Worm (Caenorhabditis elegans) whole organism, L2 larva: ENCODE measurements around the gene F36H5.14.

ENCODE experiments used
- C34F6.9 ChIP-seq: fragments of 150-350 bp; optimal IDR thresholded peaks from 2 replicates; lab custom pipeline; 2014; ENCODE audit warnings: missing biosample characterization, missing genetic modification characterization
- F13H6.1 ChIP-seq: sonication (generic microtip); optimal IDR thresholded peaks from 2 replicates; lab custom pipeline; 2016; ENCODE audit warnings: missing genetic modification characterization, missing compliant biosample characterization
- R02D3.7 ChIP-seq: fragments of 150-350 bp; optimal IDR thresholded peaks from 2 replicates; lab custom pipeline; 2014; ENCODE audit warnings: missing biosample characterization, missing genetic modification characterization
- Y55F3AM.14 ChIP-seq: fragments of 200-800 bp; sonication (Bioruptor generic); optimal IDR thresholded peaks from 2 replicates; lab custom pipeline; 2018; ENCODE audit warnings: mild to moderate bottlenecking, missing genetic modification characterization, missing compliant biosample characterization
- aly-2 ChIP-seq: fragments of 150-350 bp; optimal IDR thresholded peaks from 2 replicates; lab custom pipeline; 2014; ENCODE audit warnings: missing biosample characterization, missing genetic modification characterization
- blmp-1 ChIP-seq: sonication (generic microtip); optimal IDR thresholded peaks from 2 replicates; lab custom pipeline; 2017; ENCODE audit warnings: missing genetic modification characterization, mild to moderate bottlenecking, missing compliant biosample characterization, antibody characterized with exemption, moderate library complexity; ENCODE audit not compliant: insufficient read depth
- crh-2 ChIP-seq: sonication (generic microtip); optimal IDR thresholded peaks from 2 replicates; lab custom pipeline; 2017; ENCODE audit warnings: missing biosample characterization, missing genetic modification characterization
- dmd-4 ChIP-seq: sonication (generic microtip); optimal IDR thresholded peaks from 2 replicates; lab custom pipeline; 2017; ENCODE audit warnings: missing biosample characterization, missing genetic modification characterization
- egl-27 ChIP-seq: sonication (generic microtip); optimal IDR thresholded peaks from 3 replicates; lab custom pipeline; 2017; ENCODE audit warnings: missing biosample characterization, missing genetic modification reagents, missing genetic modification characterization
- elt-1 ChIP-seq: fragments of 150-350 bp; optimal IDR thresholded peaks from 2 replicates; lab custom pipeline; 2014; ENCODE audit warnings: missing biosample characterization, missing genetic modification characterization
- elt-3 ChIP-seq: sonication (generic microtip); optimal IDR thresholded peaks from 2 replicates; lab custom pipeline; 2017; ENCODE audit warnings: missing biosample characterization, missing genetic modification characterization
- fos-1 ChIP-seq: fragments of 150-350 bp; optimal IDR thresholded peaks from 2 replicates; lab custom pipeline; 2014; ENCODE audit warnings: missing biosample characterization, missing genetic modification characterization
- gmeb-1 ChIP-seq: fragments of 150-350 bp; optimal IDR thresholded peaks from 2 replicates; lab custom pipeline; 2014; ENCODE audit warnings: missing biosample characterization, missing genetic modification characterization
- lin-11 ChIP-seq: fragments of 150-350 bp; sonication (generic microtip); optimal IDR thresholded peaks from 2 replicates; lab custom pipeline; 2014; ENCODE audit warnings: missing biosample characterization, missing genetic modification characterization, inconsistent platforms, mixed read lengths
- lin-13 ChIP-seq: fragments of 150-350 bp; optimal IDR thresholded peaks from 2 replicates; lab custom pipeline; 2014; ENCODE audit warnings: missing biosample characterization, missing genetic modification reagents, missing genetic modification characterization
- lin-39 ChIP-seq: fragments of 150-350 bp; optimal IDR thresholded peaks from 2 replicates; lab custom pipeline; 2014; ENCODE audit warnings: missing biosample characterization, missing genetic modification reagents, missing genetic modification characterization
- lsy-2 ChIP-seq, 2 experiments: fragments of 150-350 bp in 1 of 2; sonication (generic microtip) in 1 of 2; optimal IDR thresholded peaks; 2 replicates each; lab custom pipeline; 2014 to 2017; ENCODE audit warnings: missing biosample characterization in 2 of 2, missing genetic modification characterization in 2 of 2
- mab-5 ChIP-seq: fragments of 150-350 bp; optimal IDR thresholded peaks from 2 replicates; lab custom pipeline; 2014; ENCODE audit warnings: missing biosample characterization, missing genetic modification characterization
- nhr-11 ChIP-seq: fragments of 150-350 bp; optimal IDR thresholded peaks from 2 replicates; lab custom pipeline; 2014; ENCODE audit warnings: missing biosample characterization, missing genetic modification characterization
- nhr-129 ChIP-seq: fragments of 150-350 bp; optimal IDR thresholded peaks from 2 replicates; lab custom pipeline; 2014; ENCODE audit warnings: missing biosample characterization, missing genetic modification characterization
- nhr-21 ChIP-seq: fragments of 150-350 bp; optimal IDR thresholded peaks from 2 replicates; lab custom pipeline; 2014; ENCODE audit warnings: missing biosample characterization, missing genetic modification characterization
- nhr-237 ChIP-seq: fragments of 150-350 bp; optimal IDR thresholded peaks from 2 replicates; lab custom pipeline; 2014; ENCODE audit warnings: missing biosample characterization, missing genetic modification characterization
- nhr-6 ChIP-seq: fragments of 150-350 bp; optimal IDR thresholded peaks from 2 replicates; lab custom pipeline; 2014; ENCODE audit warnings: missing biosample characterization, missing genetic modification characterization
- nhr-77 ChIP-seq: fragments of 150-350 bp; optimal IDR thresholded peaks from 2 replicates; lab custom pipeline; 2014; ENCODE audit warnings: missing biosample characterization, missing genetic modification characterization
- peb-1 ChIP-seq: fragments of 150-350 bp; optimal IDR thresholded peaks from 2 replicates; lab custom pipeline; 2014; ENCODE audit warnings: missing biosample characterization, missing genetic modification characterization
- skn-1 ChIP-seq: sonication (generic microtip); optimal IDR thresholded peaks from 2 replicates; lab custom pipeline; 2017; ENCODE audit warnings: missing biosample characterization, missing genetic modification characterization
- sma-9 ChIP-seq, 2 experiments: fragments of 150-350 bp in 1 of 2; sonication (generic microtip) in 1 of 2; optimal IDR thresholded peaks; 2 replicates each; lab custom pipeline; 2014 to 2016; ENCODE audit warnings: missing genetic modification characterization in 2 of 2, mild to moderate bottlenecking in 1 of 2, missing biosample characterization in 1 of 2, missing compliant biosample characterization in 1 of 2, missing genetic modification reagents in 1 of 2, moderate library complexity in 1 of 2
- snpc-4 ChIP-seq: fragments of 150-350 bp; optimal IDR thresholded peaks from 2 replicates; lab custom pipeline; 2014; ENCODE audit warnings: missing biosample characterization, missing genetic modification characterization
- unc-39 ChIP-seq: fragments of 150-350 bp; optimal IDR thresholded peaks from 2 replicates; lab custom pipeline; 2014; ENCODE audit warnings: missing biosample characterization, missing genetic modification characterization
- unc-55 ChIP-seq: fragments of 150-350 bp; sonication (generic microtip); optimal IDR thresholded peaks from 3 replicates; lab custom pipeline; 2014; ENCODE audit warnings: missing biosample characterization, missing genetic modification reagents, missing genetic modification characterization
- unc-62 ChIP-seq: fragments of 150-350 bp; optimal IDR thresholded peaks from 2 replicates; lab custom pipeline; 2014; ENCODE audit warnings: missing biosample characterization, missing genetic modification reagents, missing genetic modification characterization
- zag-1 ChIP-seq: fragments of 150-350 bp; optimal IDR thresholded peaks from 2 replicates; lab custom pipeline; 2014; ENCODE audit warnings: missing biosample characterization, missing genetic modification characterization
- ztf-11 ChIP-seq: sonication (generic microtip); optimal IDR thresholded peaks from 2 replicates; lab custom pipeline; 2017; ENCODE audit warnings: missing biosample characterization, missing genetic modification characterization
- ztf-4 ChIP-seq: fragments of 150-350 bp; optimal IDR thresholded peaks from 2 replicates; lab custom pipeline; 2014; ENCODE audit warnings: missing biosample characterization, missing genetic modification characterization

Gene F36H5.14

ce11 chrII:1808217-1808616 lies 32.9 kb downstream of the F36H5.14 start, which contains the start of gene C08F1.8:
Gene C08F1.8 (minus strand): TSS chrII:1808317.
- TF ChIP-seq nhr-6 (no peak), lsy-2 (tag; optimal IDR thresholded peaks at IDR 0.05; lab: Kevin White, UChicago) (no peak), dmd-4 (tag; lab: Kevin White, UChicago) (no peak), unc-55 (GFP tag; lab: Kevin White, UChicago) (peak; percentile 8)

ce11 chrII:1816053-1816452 lies 40.7 kb downstream of the F36H5.14 start:
- TF ChIP-seq blmp-1 (tag; lab: Kevin White, UChicago) (no peak), nhr-6 (no peak), nhr-77 (tag; lab: Kevin White, UChicago) (no peak), lin-39 (tag; lab: Kevin White, UChicago) (no peak), unc-39 (tag; lab: Kevin White, UChicago) (no peak), elt-3 (tag; lab: Kevin White, UChicago) (no peak), ztf-11 (no peak), C34F6.9 (tag; lab: Kevin White, UChicago) (no peak), dmd-4 (tag; lab: Kevin White, UChicago) (no peak), R02D3.7 (tag; lab: Kevin White, UChicago) (no peak), skn-1 (tag; lab: Kevin White, UChicago) (no peak)

- TF ChIP-seq elt-3 (tag; lab: Kevin White, UChicago) (no peak), gmeb-1 (tag; lab: Kevin White, UChicago) (no peak), peb-1 (tag; lab: Kevin White, UChicago) (no peak), nhr-129 (no peak), fos-1 (tag; lab: Kevin White, UChicago) (no peak), nhr-11 (tag; lab: Kevin White, UChicago) (no peak), lin-13 (GFP tag; lab: Kevin White, UChicago) (no peak)
Observed at ce11 chrII:1818300-1818699, 43.0 kb downstream of the F36H5.14 start, which contains the start of gene fbxb-10. Gene fbxb-10 (minus strand): TSS chrII:1818400.

- no peak for TF ChIP-seq unc-62
- TF ChIP-seq aly-2 (tag; lab: Kevin White, UChicago), result no peak
- no peak for TF ChIP-seq ztf-4 (tag; lab: Kevin White, UChicago)
- TF ChIP-seq elt-3 (tag; lab: Kevin White, UChicago), result no peak
- TF ChIP-seq lin-39 (tag; lab: Kevin White, UChicago), result no peak
- peak; percentile 75 for TF ChIP-seq gmeb-1 (tag; lab: Kevin White, UChicago)
- TF ChIP-seq unc-39 (tag; lab: Kevin White, UChicago), result no peak
- peak; percentile 29 for TF ChIP-seq nhr-21 (tag; lab: Kevin White, UChicago)
- TF ChIP-seq elt-1 (tag; lab: Kevin White, UChicago), result no peak
- peak; percentile 71 for TF ChIP-seq unc-55 (GFP tag; lab: Kevin White, UChicago)
- peak; percentile 97 for TF ChIP-seq fos-1 (tag; lab: Kevin White, UChicago)
- peak; percentile 46 to 75 for TF ChIP-seq lsy-2 (tag; optimal IDR thresholded peaks at IDR 0.05; lab: Kevin White, UChicago)
- peak; percentile 75 for TF ChIP-seq crh-2
- TF ChIP-seq C34F6.9 (tag; lab: Kevin White, UChicago), result peak; percentile 87
- no peak for TF ChIP-seq peb-1 (tag; lab: Kevin White, UChicago)
- peak; percentile 45 for TF ChIP-seq egl-27
- peak; percentile 100 for TF ChIP-seq nhr-129
- peak; percentile 82 for TF ChIP-seq sma-9 (GFP tag; optimal IDR thresholded peaks at IDR 0.05; lab: Kevin White, UChicago)
- no peak for TF ChIP-seq sma-9 (tag; optimal IDR thresholded peaks at IDR 0.05; lab: Kevin White, UChicago)
- peak; percentile 44 for TF ChIP-seq F13H6.1 (tag; lab: Kevin White, UChicago)
Observed at ce11 chrII:1819944-1820570, 44.7 kb downstream of the F36H5.14 start, which contains the start of gene fbxc-19. Gene fbxc-19 (plus strand): TSS chrII:1820479.

- TF ChIP-seq crh-2 (no peak), nhr-77 (tag; lab: Kevin White, UChicago) (no peak), mab-5 (no peak), F13H6.1 (tag; lab: Kevin White, UChicago) (no peak), lin-11 (no peak), snpc-4 (tag; lab: Kevin White, UChicago) (no peak), zag-1 (tag; lab: Kevin White, UChicago) (no peak), nhr-237 (no peak), nhr-129 (no peak), nhr-11 (tag; lab: Kevin White, UChicago) (no peak), skn-1 (tag; lab: Kevin White, UChicago) (no peak), lin-13 (GFP tag; lab: Kevin White, UChicago) (no peak), Y55F3AM.14 (GFP tag; lab: Kevin White, UChicago) (no peak)
Observed at ce11 chrII:1820774-1821173, 45.4 kb downstream of the F36H5.14 start, which contains the start of gene fbxa-3. Gene fbxa-3 (minus strand): TSS chrII:1820874.
